Worm (Caenorhabditis elegans) whole organism, early embryonic: ENCODE measurements around the gene irg-8.

Source experiments
- aly-1 ChIP-seq: sonication (generic microtip); optimal IDR thresholded peaks from 2 replicates; lab custom pipeline; 2016; ENCODE audit warnings: missing genetic modification characterization, missing compliant biosample characterization
- ama-1 ChIP-seq: fragments of 150-350 bp; optimal IDR thresholded peaks from 2 replicates; lab custom pipeline; 2014
- ets-7 ChIP-seq: sonication (generic microtip); optimal IDR thresholded peaks from 2 replicates; lab custom pipeline; 2016; ENCODE audit warnings: missing genotype, missing genetic modification characterization, missing compliant biosample characterization
- hmbx-1 ChIP-seq: sonication (generic microtip); optimal IDR thresholded peaks from 2 replicates; lab custom pipeline; 2016; ENCODE audit warnings: mild to moderate bottlenecking, missing genetic modification characterization, missing compliant biosample characterization
- hmg-4 ChIP-seq: fragments of 200-800 bp; sonication (Bioruptor generic); optimal IDR thresholded peaks from 2 replicates; lab custom pipeline; 2018; ENCODE audit warnings: mild to moderate bottlenecking, missing genetic modification characterization, missing compliant biosample characterization
- hnd-1 ChIP-seq: sonication (generic microtip); optimal IDR thresholded peaks from 2 replicates; lab custom pipeline; 2016; ENCODE audit warnings: missing genetic modification characterization, missing compliant biosample characterization
- scrt-1 ChIP-seq: fragments of 200-800 bp; sonication (Bioruptor generic); IDR thresholded peaks from 2 replicates; pipeline ENCODE4 v1.3.6; 2022; ENCODE audit warnings: missing genetic modification characterization, missing compliant biosample characterization

DNA sequence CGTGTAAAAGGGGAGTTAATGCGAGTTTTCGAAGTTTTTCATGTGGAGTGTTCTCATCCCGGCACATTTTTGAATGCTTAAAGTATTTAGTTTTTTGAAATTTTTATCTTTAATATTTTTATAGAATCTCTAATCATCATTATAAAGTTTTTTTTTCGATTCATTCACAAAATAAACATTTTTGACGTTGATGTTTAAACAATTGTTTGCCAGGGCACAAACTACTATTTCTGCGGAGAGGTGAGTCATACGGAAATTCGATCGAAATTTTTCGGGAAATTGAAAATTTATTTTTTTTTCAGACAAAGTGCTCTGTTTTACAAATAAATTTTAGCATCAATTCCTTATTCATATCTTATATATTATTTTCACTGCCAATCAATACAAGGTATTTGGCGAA, 36.1 kb upstream of the irg-8 start, which contains the start of gene nhr-98:
- TF ChIP-seq ets-7 (tag; lab: Kevin White, UChicago) (no peak), aly-1 (tag; lab: Kevin White, UChicago) (no peak), hnd-1 (tag; lab: Kevin White, UChicago) (no peak), hmg-4 (no peak), hmbx-1 (no peak), ama-1 (lab: Kevin White, UChicago) (no peak), scrt-1 (GFP tag; lab: Robert Waterston, UW) (no peak)
